Fruit fly (Drosophila melanogaster) whole organism, embryonic: ENCODE data around the gene CG4953.
A peak's percentile ranks its signal among the peaks of the same experiment; 100 is the strongest.

Experiments used
- Bgb ChIP-seq: fragments of 200-800 bp; sonication (Bioruptor generic); IDR thresholded peaks from 2 replicates; pipeline ENCODE4 v1.3.6; 2022; ENCODE audit warnings: missing biosample characterization, missing genetic modification characterization; ENCODE audit not compliant: partially characterized antibody
- CG10267 ChIP-seq: fragments of 200-800 bp; sonication (Bioruptor generic); optimal IDR thresholded peaks from 2 replicates; lab custom pipeline; 2018; ENCODE audit warnings: missing biosample characterization, mild to moderate bottlenecking, missing genetic modification characterization, moderate library complexity
- CG11247 ChIP-seq: fragments of 200-800 bp; sonication (Bioruptor generic); IDR thresholded peaks from 2 replicates; pipeline ENCODE4 v1.3.6; 2022; ENCODE audit warnings: missing biosample characterization, missing genetic modification characterization
- CG12236 ChIP-seq: fragments of 200-800 bp; sonication (Bioruptor generic); optimal IDR thresholded peaks from 2 replicates; lab custom pipeline; 2016; ENCODE audit warnings: missing biosample characterization, missing genetic modification characterization
- CG12659 ChIP-seq: fragments of 200-800 bp; sonication (Bioruptor generic); optimal IDR thresholded peaks from 3 replicates; lab custom pipeline; 2017; ENCODE audit warnings: mild to moderate bottlenecking, missing biosample characterization, missing genetic modification reagents, missing genetic modification characterization
- CG1603 ChIP-seq: fragments of 200-800 bp; sonication (Bioruptor generic); optimal IDR thresholded peaks from 2 replicates; lab custom pipeline; 2019; ENCODE audit warnings: missing biosample characterization, mild to moderate bottlenecking, missing genetic modification characterization, moderate library complexity
- CG2116 ChIP-seq: fragments of 200-800 bp; sonication (Bioruptor generic); optimal IDR thresholded peaks from 3 replicates; lab custom pipeline; 2018; ENCODE audit warnings: missing biosample characterization, mild to moderate bottlenecking, missing genetic modification characterization
- CG31388 ChIP-seq: fragments of 200-800 bp; sonication (Bioruptor generic); optimal IDR thresholded peaks from 2 replicates; lab custom pipeline; 2016; ENCODE audit warnings: missing biosample characterization, missing genetic modification characterization
- CG3838 ChIP-seq: fragments of 200-800 bp; sonication (Bioruptor generic); optimal IDR thresholded peaks from 3 replicates; lab custom pipeline; 2016; ENCODE audit warnings: missing biosample characterization, missing genetic modification characterization
- CG4360 ChIP-seq: fragments of 200-800 bp; sonication (Bioruptor generic); IDR thresholded peaks from 2 replicates; pipeline ENCODE4 v1.3.6; 2022; ENCODE audit warnings: missing biosample characterization, missing genetic modification characterization
- CG4424 ChIP-seq: fragments of 200-800 bp; sonication (Bioruptor generic); optimal IDR thresholded peaks from 3 replicates; lab custom pipeline; 2016; ENCODE audit warnings: missing biosample characterization, missing genetic modification characterization
- CG4617 ChIP-seq: fragments of 200-800 bp; sonication (Bioruptor generic); optimal IDR thresholded peaks from 3 replicates; lab custom pipeline; 2016; ENCODE audit warnings: missing biosample characterization, missing genetic modification characterization, borderline replicate concordance
- CG6791 ChIP-seq: fragments of 200-800 bp; sonication (Bioruptor generic); IDR thresholded peaks from 3 replicates; pipeline ENCODE4 v1.3.6; 2022; ENCODE audit warnings: missing biosample characterization, missing genetic modification characterization; ENCODE audit not compliant: partially characterized antibody
- CG7271 ChIP-seq: fragments of 200-800 bp; sonication (Bioruptor generic); optimal IDR thresholded peaks from 2 replicates; lab custom pipeline; 2018; ENCODE audit warnings: missing biosample characterization, mild to moderate bottlenecking, missing genetic modification characterization, moderate library complexity
- CG8924 ChIP-seq: fragments of 200-800 bp; optimal IDR thresholded peaks from 3 replicates; lab custom pipeline; 2019; ENCODE audit warnings: missing biosample characterization, mild to moderate bottlenecking, missing genetic modification characterization, moderate library complexity
- CrebB ChIP-seq: fragments of 200-800 bp; sonication (Bioruptor generic); optimal IDR thresholded peaks from 3 replicates; lab custom pipeline; 2018; ENCODE audit warnings: missing biosample characterization, mild to moderate bottlenecking, missing genetic modification characterization
- D ChIP-seq, 2 experiments: fragments of 200-800 bp in 1 of 2; fragments of >200 bp in 1 of 2; sonication (Bioruptor generic) in 1 of 2; optimal IDR thresholded peaks; 2 replicates in 1 of 2; 3 replicates in 1 of 2; lab custom pipeline; 2017; ENCODE audit warnings: mild to moderate bottlenecking in 1 of 2, missing biosample characterization in 1 of 2, missing genetic modification characterization in 1 of 2, missing genetic modification reagents in 1 of 2
- Dll ChIP-seq: fragments of 200-800 bp; sonication (Bioruptor generic); IDR thresholded peaks from 4 replicates; pipeline ENCODE4 v1.3.6; 2022; ENCODE audit warnings: missing biosample characterization, missing genetic modification characterization; ENCODE audit not compliant: partially characterized antibody
- Dp ChIP-seq: fragments of 200-800 bp; sonication (Bioruptor generic); optimal IDR thresholded peaks from 2 replicates; lab custom pipeline; 2018; ENCODE audit warnings: missing biosample characterization, mild to moderate bottlenecking, missing genetic modification characterization, moderate library complexity
- Dref ChIP-seq: fragments of 200-800 bp; sonication (Bioruptor generic); IDR thresholded peaks from 2 replicates; pipeline ENCODE4 v1.3.6; 2022; ENCODE audit warnings: missing biosample characterization, missing genetic modification characterization
- Ets65A ChIP-seq: fragments of 200-800 bp; sonication (Bioruptor generic); peaks from one replicate; lab custom pipeline; 2016; ENCODE audit warnings: missing biosample characterization, missing genetic modification characterization
- HmgZ ChIP-seq: fragments of 200-800 bp; sonication (Bioruptor generic); optimal IDR thresholded peaks from 2 replicates; lab custom pipeline; 2018; ENCODE audit warnings: missing biosample characterization, mild to moderate bottlenecking, missing genetic modification characterization
- MESR4 ChIP-seq: fragments of 200-800 bp; sonication (Bioruptor generic); optimal IDR thresholded peaks from 2 replicates; lab custom pipeline; 2018; ENCODE audit warnings: missing biosample characterization, mild to moderate bottlenecking, missing genetic modification characterization, moderate library complexity
- NC2α ChIP-seq: fragments of 200-800 bp; sonication (Bioruptor generic); optimal IDR thresholded peaks from 2 replicates; lab custom pipeline; 2016; ENCODE audit warnings: missing biosample characterization, missing genetic modification characterization
- NK7.1 ChIP-seq: fragments of 200-800 bp; sonication (Bioruptor generic); optimal IDR thresholded peaks from 3 replicates; lab custom pipeline; 2016; ENCODE audit warnings: missing biosample characterization, missing genetic modification characterization
- Oaz ChIP-seq: fragments of 200-800 bp; sonication (Bioruptor generic); IDR thresholded peaks from 2 replicates; pipeline ENCODE4 v1.3.6; 2022; ENCODE audit warnings: missing biosample characterization, missing genetic modification characterization
- Sin3A ChIP-seq: fragments of >200 bp; optimal IDR thresholded peaks from 2 replicates; lab custom pipeline; 2018
- Sry-δ ChIP-seq: fragments of 200-800 bp; sonication (Bioruptor generic); optimal IDR thresholded peaks from 2 replicates; lab custom pipeline; 2016; ENCODE audit warnings: missing biosample characterization, missing genetic modification characterization
- Usf ChIP-seq: fragments of 200-800 bp; sonication (Bioruptor generic); optimal IDR thresholded peaks from 2 replicates; lab custom pipeline; 2017; ENCODE audit warnings: missing genotype, missing biosample characterization, missing genetic modification characterization
- ato ChIP-seq: fragments of 200-800 bp; sonication (Bioruptor generic); IDR thresholded peaks from 2 replicates; pipeline ENCODE4 v1.3.6; 2022; ENCODE audit warnings: missing biosample characterization, missing genetic modification characterization; ENCODE audit not compliant: partially characterized antibody
- dan ChIP-seq: fragments of 200-800 bp; sonication (Bioruptor generic); IDR thresholded peaks from 2 replicates; pipeline ENCODE4 v1.3.6; 2022; ENCODE audit warnings: missing biosample characterization, missing genetic modification characterization
- dpn ChIP-seq, 2 experiments: fragments of 200-800 bp; sonication (Bioruptor generic); optimal IDR thresholded peaks; 3 replicates each; lab custom pipeline; 2016; ENCODE audit warnings: missing biosample characterization in 2 of 2, missing genetic modification characterization in 2 of 2
- gcm ChIP-seq: fragments of 200-800 bp; sonication (Bioruptor generic); optimal IDR thresholded peaks from 2 replicates; lab custom pipeline; 2019; ENCODE audit warnings: missing biosample characterization, mild to moderate bottlenecking, missing genetic modification characterization, moderate library complexity
- ham ChIP-seq: fragments of 200-800 bp; sonication (Bioruptor generic); IDR thresholded peaks from 2 replicates; pipeline ENCODE4 v1.3.6; 2022; ENCODE audit warnings: missing biosample characterization, missing genetic modification characterization
- inv ChIP-seq: fragments of 200-800 bp; sonication (Bioruptor generic); IDR thresholded peaks from 2 replicates; pipeline ENCODE4 v1.3.6; 2022; ENCODE audit warnings: missing biosample characterization, missing genetic modification characterization; ENCODE audit not compliant: partially characterized antibody
- jigr1 ChIP-seq: fragments of 200-800 bp; sonication (Bioruptor generic); IDR thresholded peaks from 3 replicates; pipeline ENCODE4 v1.3.6; 2022; ENCODE audit warnings: missing biosample characterization, missing genetic modification characterization
- luna ChIP-seq: fragments of 200-800 bp; sonication (Bioruptor generic); optimal IDR thresholded peaks from 2 replicates; lab custom pipeline; 2016; ENCODE audit warnings: missing biosample characterization, missing genetic modification characterization
- nerfin-1 ChIP-seq: fragments of 200-800 bp; sonication (Bioruptor generic); optimal IDR thresholded peaks from 3 replicates; lab custom pipeline; 2019; ENCODE audit warnings: missing biosample characterization, mild to moderate bottlenecking, missing genetic modification characterization, moderate library complexity
- nom ChIP-seq: fragments of 200-800 bp; sonication (Bioruptor generic); optimal IDR thresholded peaks from 2 replicates; lab custom pipeline; 2017; ENCODE audit warnings: missing biosample characterization, missing genetic modification characterization, mild to moderate bottlenecking, moderate library complexity, missing genetic modification reagents
- pfk ChIP-seq: fragments of 200-800 bp; sonication (Bioruptor generic); optimal IDR thresholded peaks from 2 replicates; lab custom pipeline; 2018; ENCODE audit warnings: missing biosample characterization, mild to moderate bottlenecking, missing genetic modification characterization, moderate library complexity
- phol ChIP-seq: fragments of 200-800 bp; sonication (Bioruptor generic); optimal IDR thresholded peaks from 3 replicates; lab custom pipeline; 2018; ENCODE audit warnings: missing biosample characterization, mild to moderate bottlenecking, missing genetic modification characterization, moderate library complexity
- pum ChIP-seq: fragments of 200-800 bp; sonication (Bioruptor generic); optimal IDR thresholded peaks from 2 replicates; lab custom pipeline; 2016; ENCODE audit warnings: missing biosample characterization, missing genetic modification characterization
- pzg ChIP-seq: fragments of 200-800 bp; sonication (Bioruptor generic); optimal IDR thresholded peaks from 3 replicates; lab custom pipeline; 2018; ENCODE audit warnings: missing biosample characterization, mild to moderate bottlenecking, missing genetic modification characterization, moderate library complexity
- row ChIP-seq: fragments of 200-800 bp; sonication (Bioruptor generic); IDR thresholded peaks from 3 replicates; pipeline ENCODE4 v1.3.6; 2022; ENCODE audit warnings: missing biosample characterization, missing genetic modification characterization
- sisA ChIP-seq: fragments of 200-800 bp; sonication (Bioruptor generic); IDR thresholded peaks from 2 replicates; pipeline ENCODE4 v1.3.6; 2022; ENCODE audit warnings: missing biosample characterization, missing genetic modification characterization
- stwl ChIP-seq: fragments of 200-800 bp; sonication (Bioruptor generic); optimal IDR thresholded peaks from 3 replicates; lab custom pipeline; 2018; ENCODE audit warnings: missing biosample characterization, mild to moderate bottlenecking, missing genetic modification characterization, moderate library complexity
- tll ChIP-seq, 2 experiments: fragments of 200-800 bp in 1 of 2; fragments of >200 bp in 1 of 2; sonication (Bioruptor generic) in 1 of 2; optimal IDR thresholded peaks; 2 replicates each; lab custom pipeline; 2017 to 2019; ENCODE audit warnings: missing biosample characterization in 2 of 2, missing genetic modification characterization in 2 of 2, mild to moderate bottlenecking in 1 of 2, moderate library complexity in 1 of 2
- trem ChIP-seq: fragments of 200-800 bp; optimal IDR thresholded peaks from 3 replicates; lab custom pipeline; 2019; ENCODE audit warnings: missing biosample characterization, mild to moderate bottlenecking, missing genetic modification characterization, moderate library complexity
- wor ChIP-seq: fragments of 200-800 bp; sonication (Bioruptor generic); IDR thresholded peaks from 2 replicates; pipeline ENCODE4 v1.3.6; 2022; ENCODE audit warnings: missing biosample characterization, missing genetic modification characterization
- zen ChIP-seq: fragments of 200-800 bp; sonication (Bioruptor generic); optimal IDR thresholded peaks from 3 replicates; lab custom pipeline; 2018; ENCODE audit warnings: missing biosample characterization, mild to moderate bottlenecking, missing genetic modification characterization, moderate library complexity

CG4953 gene

dm6 chr2L:10250441-10250847, 16.1 kb upstream of the CG4953 start, which contains the start of the genes bsk and CG31717:
bsk (minus strand) TSS chr2L:10250501.
CG31717 (plus strand) TSS chr2L:10250737.
- peak in 1 of 2 experiments; percentile 12 for TF ChIP-seq dpn (GFP tag; optimal IDR thresholded peaks at IDR 0.05; lab: Kevin White, UChicago)
- TF ChIP-seq CG11247, result no peak
- peak; percentile 71 for TF ChIP-seq Dref (GFP tag; lab: Robert Waterston, UW)
- TF ChIP-seq CG12659 (GFP tag; lab: Kevin White, UChicago), result peak; percentile 72
- TF ChIP-seq inv (GFP tag; lab: Robert Waterston, UW), result no peak
- TF ChIP-seq CG8924, result peak; percentile 73
- peak; percentile 82 for TF ChIP-seq trem (tag; lab: Kevin White, UChicago)
- no peak for TF ChIP-seq ato (GFP tag; lab: Robert Waterston, UW)
- TF ChIP-seq CG10267 (tag; lab: Kevin White, UChicago), result peak; percentile 45
- peak; percentile 15 for TF ChIP-seq HmgZ (tag; lab: Kevin White, UChicago)
- TF ChIP-seq stwl (tag; lab: Kevin White, UChicago), result peak; percentile 75
- peak; percentile 97 for TF ChIP-seq pfk
- TF ChIP-seq CG1603, result peak; percentile 93
- TF ChIP-seq Oaz (GFP tag; lab: Robert Waterston, UW), result no peak
- peak; percentile 53; the same call in 1 of the 2 replicates for TF ChIP-seq CG4360 (GFP tag; lab: Robert Waterston, UW)
- TF ChIP-seq Dll (GFP tag; lab: Robert Waterston, UW), result peak; percentile 68; the same call in 2 of the 4 replicates
- peak; percentile 34; the same call in 1 of the 2 replicates for TF ChIP-seq Bgb (GFP tag; lab: Robert Waterston, UW)
- TF ChIP-seq NC2α (GFP tag; lab: Kevin White, UChicago), result no peak
- no peak for TF ChIP-seq Usf (GFP tag; lab: Kevin White, UChicago)
- no peak for TF ChIP-seq NK7.1 (GFP tag; lab: Kevin White, UChicago)
- TF ChIP-seq Sin3A (lab: Kevin White, UChicago), result peak; percentile 19
- no peak for TF ChIP-seq dan (GFP tag; lab: Robert Waterston, UW)
- peak; percentile 65 for TF ChIP-seq row (GFP tag; lab: Robert Waterston, UW)
- TF ChIP-seq MESR4, result peak; percentile 35
- TF ChIP-seq pum (GFP tag; lab: Kevin White, UChicago), result no peak
- no peak for TF ChIP-seq Ets65A (GFP tag; lab: Kevin White, UChicago)
- peak; percentile 67 for TF ChIP-seq zen (tag; lab: Kevin White, UChicago)
- peak; percentile 78 for TF ChIP-seq CG2116 (GFP tag; lab: Kevin White, UChicago)
- peak; percentile 58; the same call in 1 of the 3 replicates for TF ChIP-seq CG6791 (GFP tag; lab: Robert Waterston, UW)
- TF ChIP-seq ham (GFP tag; lab: Robert Waterston, UW), result no peak
- no peak for TF ChIP-seq gcm
- peak; percentile 21 for TF ChIP-seq Dp
- TF ChIP-seq pzg, result peak; percentile 81
- TF ChIP-seq CG31388 (GFP tag; lab: Kevin White, UChicago), result no peak
- TF ChIP-seq Sry-δ (GFP tag; lab: Kevin White, UChicago), result peak; percentile 87
- TF ChIP-seq CG4424 (GFP tag; lab: Kevin White, UChicago), result no peak
- TF ChIP-seq jigr1 (GFP tag; lab: Robert Waterston, UW), result no peak
- no peak for TF ChIP-seq CG12236 (GFP tag; lab: Kevin White, UChicago)
- no peak for TF ChIP-seq luna (GFP tag; lab: Kevin White, UChicago)
- TF ChIP-seq wor (GFP tag; lab: Robert Waterston, UW), result no peak
- TF ChIP-seq CrebB (tag; lab: Kevin White, UChicago), result no peak
- TF ChIP-seq D (optimal IDR thresholded peaks at IDR 0.05; lab: Kevin White, UChicago), result no peak
- no peak for TF ChIP-seq D (GFP tag; optimal IDR thresholded peaks at IDR 0.05; lab: Kevin White, UChicago)
- TF ChIP-seq tll (GFP tag; optimal IDR thresholded peaks at IDR 0.05; lab: Kevin White, UChicago), result peak in 1 of 2 experiments; percentile 53
- TF ChIP-seq CG4617, result peak; percentile 76
- no peak for TF ChIP-seq sisA (GFP tag; lab: Robert Waterston, UW)
- peak; percentile 14 for TF ChIP-seq CG7271 (tag; lab: Kevin White, UChicago)
- TF ChIP-seq nerfin-1 (tag; lab: Kevin White, UChicago), result peak; percentile 38
- no peak for TF ChIP-seq CG3838 (GFP tag; lab: Kevin White, UChicago)
- peak; percentile 2 for TF ChIP-seq nom (GFP tag; lab: Kevin White, UChicago)
- peak; percentile 46 for TF ChIP-seq phol
